Fruit fly (Drosophila melanogaster): ENCODE measurements around the gene Rcd7.

The Rcd7 gene

DNA sequence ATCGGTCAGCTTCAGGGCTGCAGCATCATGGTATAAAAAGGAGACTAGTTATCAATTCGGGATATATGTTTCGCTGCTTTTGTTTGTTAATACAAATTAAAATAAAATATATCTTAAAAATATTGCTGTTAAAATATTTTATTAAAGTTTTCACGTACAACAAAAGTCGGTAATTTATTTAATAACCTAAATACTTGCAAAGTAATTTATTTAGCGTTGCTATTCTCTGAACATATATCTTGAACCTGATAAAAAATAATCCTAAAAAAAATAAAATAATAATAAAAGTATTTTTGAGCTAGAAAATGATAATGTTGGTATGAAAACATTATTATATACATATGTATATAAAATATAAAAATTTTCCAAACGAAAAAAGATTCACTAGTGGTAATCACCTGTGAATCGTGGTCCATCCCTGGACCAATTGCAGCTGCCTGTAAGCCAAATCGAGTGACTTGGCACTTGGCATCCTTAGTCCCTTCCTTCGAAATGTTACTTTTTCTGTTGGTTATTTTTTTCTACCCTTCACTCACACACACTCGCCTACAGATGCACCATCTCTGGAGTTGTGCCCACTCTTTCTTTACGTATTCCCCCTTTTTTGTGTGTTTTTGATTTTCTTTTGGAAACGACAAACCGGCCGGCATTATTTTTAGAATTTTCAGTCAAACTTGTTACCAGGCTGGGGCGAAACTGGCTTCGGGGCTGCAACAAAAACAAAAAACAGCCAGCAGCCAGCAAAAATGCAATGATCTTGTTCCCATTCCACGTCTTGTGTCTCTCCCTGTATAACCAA is 12.5 kb downstream of the Rcd7 start (continued):
- TF ChIP-seq Bteb2 (GFP tag; optimal IDR thresholded peaks at IDR 0.05) (no peak), CG42726 (GFP tag; IDR thresholded peaks at IDR 0.05; ENCODE audit: partially characterized antibody) (no peak), CG15601 (tag; optimal IDR thresholded peaks at IDR 0.05) (peak; percentile 29), CG11085 (GFP tag; IDR thresholded peaks at IDR 0.05) (no peak), CG10147 (GFP tag; optimal IDR thresholded peaks at IDR 0.05) (no peak), YL-1 (GFP tag; optimal IDR thresholded peaks at IDR 0.05) (no peak), da (GFP tag; optimal IDR thresholded peaks at IDR 0.05) (no peak), CkIIα-i1 (GFP tag; IDR thresholded peaks at IDR 0.05) (no peak), gfzf (GFP tag; optimal IDR thresholded peaks at IDR 0.05) (no peak), vvl (GFP tag; IDR thresholded peaks at IDR 0.05) (no peak), CG9437 (GFP tag; optimal IDR thresholded peaks at IDR 0.05) (no peak), CG6689 (GFP tag; IDR thresholded peaks at IDR 0.05) (0 out of 2 replicates have a peak, but pooled peaks have one; percentile 5), CG10654 (GFP tag; optimal IDR thresholded peaks at IDR 0.05) (no peak), Hr51 (GFP tag; optimal IDR thresholded peaks at IDR 0.05) (no peak), CG17385 (GFP tag; optimal IDR thresholded peaks at IDR 0.05) (no peak), zfh2 (GFP tag; optimal IDR thresholded peaks at IDR 0.05) (no peak), chn (GFP tag; optimal IDR thresholded peaks at IDR 0.05) (no peak), grn (GFP tag; optimal IDR thresholded peaks at IDR 0.05) (no peak), odd (GFP tag; optimal IDR thresholded peaks at IDR 0.05) (no peak), cwo (GFP tag; optimal IDR thresholded peaks at IDR 0.05) (no peak), zf30C (GFP tag; optimal IDR thresholded peaks at IDR 0.05) (no peak), repo (GFP tag; optimal IDR thresholded peaks at IDR 0.05) (no peak), HLHmδ (GFP tag; optimal IDR thresholded peaks at IDR 0.05) (no peak), maf-S (GFP tag; optimal IDR thresholded peaks at IDR 0.05) (no peak), CG14860 (GFP tag; IDR thresholded peaks at IDR 0.05; ENCODE audit: partially characterized antibody) (no peak), br (optimal IDR thresholded peaks at IDR 0.05) (no peak), hth (optimal IDR thresholded peaks at IDR 0.05) (no peak), Hr3 (GFP tag; optimal IDR thresholded peaks at IDR 0.05) (no peak), CG17186 (GFP tag; optimal IDR thresholded peaks at IDR 0.05) (no peak), klu (GFP tag; IDR thresholded peaks at IDR 0.05) (no peak), Nf-YB (GFP tag; optimal IDR thresholded peaks at IDR 0.05) (peak; percentile 47), gce (GFP tag; IDR thresholded peaks at IDR 0.05) (no peak), lab (GFP tag; optimal IDR thresholded peaks at IDR 0.05) (no peak), tio (GFP tag; optimal IDR thresholded peaks at IDR 0.05) (peak; percentile 13), Dek (tag; optimal IDR thresholded peaks at IDR 0.05) (no peak), HLH4C (GFP tag; IDR thresholded peaks at IDR 0.05; ENCODE audit: partially characterized antibody) (no peak), D (optimal IDR thresholded peaks at IDR 0.05) (no peak), D (GFP tag; optimal IDR thresholded peaks at IDR 0.05) (peak; percentile 19), CG5245 (GFP tag; optimal IDR thresholded peaks at IDR 0.05) (no peak), Jarid2 (GFP tag; optimal IDR thresholded peaks at IDR 0.05) (no peak), CG9797 (GFP tag; optimal IDR thresholded peaks at IDR 0.05) (no peak), ci (GFP tag; IDR thresholded peaks at IDR 0.05) (no peak), CG4730 (GFP tag; IDR thresholded peaks at IDR 0.05) (no peak), Atf3 (GFP tag; optimal IDR thresholded peaks at IDR 0.05) (no peak), CG4360 (GFP tag; IDR thresholded peaks at IDR 0.05) (no peak), exex (tag; optimal IDR thresholded peaks at IDR 0.05) (no peak), MTF-1 (GFP tag; optimal IDR thresholded peaks at IDR 0.05; ENCODE audit: borderline replicate concordance) (no peak), MBD-R2 (GFP tag; IDR thresholded peaks at IDR 0.05) (no peak), CG32772 (GFP tag; IDR thresholded peaks at IDR 0.05) (no peak), CG5180 (GFP tag; optimal IDR thresholded peaks at IDR 0.05) (no peak)

Data from whole organism, embryonic.